Worm (Caenorhabditis elegans) whole organism, early embryonic: Measurements from ENCODE around the gene cul-2.

ENCODE experiments used
- B0310.2 ChIP-seq: sonication (generic microtip); optimal IDR thresholded peaks from 2 replicates; lab custom pipeline; 2016; ENCODE audit warnings: mild to moderate bottlenecking, missing genetic modification characterization, missing compliant biosample characterization
- F13C5.2 ChIP-seq: sonication (generic microtip); optimal IDR thresholded peaks from 2 replicates; lab custom pipeline; 2017; ENCODE audit warnings: mild to moderate bottlenecking, missing genetic modification characterization, inconsistent platforms, missing compliant biosample characterization
- aly-1 ChIP-seq: sonication (generic microtip); optimal IDR thresholded peaks from 2 replicates; lab custom pipeline; 2016; ENCODE audit warnings: missing genetic modification characterization, missing compliant biosample characterization
- ama-1 ChIP-seq: fragments of 150-350 bp; optimal IDR thresholded peaks from 2 replicates; lab custom pipeline; 2014
- ceh-13 ChIP-seq: fragments of 200-800 bp; sonication (Bioruptor generic); optimal IDR thresholded peaks from 2 replicates; lab custom pipeline; 2018; ENCODE audit warnings: mild to moderate bottlenecking, missing genetic modification characterization, missing compliant biosample characterization
- ceh-36 ChIP-seq: sonication (generic microtip); optimal IDR thresholded peaks from 2 replicates; lab custom pipeline; 2016; ENCODE audit warnings: missing genetic modification characterization, inconsistent platforms, missing compliant biosample characterization
- ets-7 ChIP-seq: sonication (generic microtip); optimal IDR thresholded peaks from 2 replicates; lab custom pipeline; 2016; ENCODE audit warnings: missing genotype, missing genetic modification characterization, missing compliant biosample characterization
- flt-1 ChIP-seq: fragments of 200-800 bp; sonication (Bioruptor generic); IDR thresholded peaks from 2 replicates; pipeline ENCODE4 v1.3.6; 2022; ENCODE audit warnings: missing genetic modification characterization, missing compliant biosample characterization
- hmbx-1 ChIP-seq: sonication (generic microtip); optimal IDR thresholded peaks from 2 replicates; lab custom pipeline; 2016; ENCODE audit warnings: mild to moderate bottlenecking, missing genetic modification characterization, missing compliant biosample characterization
- hmg-4 ChIP-seq: fragments of 200-800 bp; sonication (Bioruptor generic); optimal IDR thresholded peaks from 2 replicates; lab custom pipeline; 2018; ENCODE audit warnings: mild to moderate bottlenecking, missing genetic modification characterization, missing compliant biosample characterization
- hnd-1 ChIP-seq: sonication (generic microtip); optimal IDR thresholded peaks from 2 replicates; lab custom pipeline; 2016; ENCODE audit warnings: missing genetic modification characterization, missing compliant biosample characterization
- pes-1 ChIP-seq: fragments of 200-800 bp; sonication (Bioruptor generic); IDR thresholded peaks from 2 replicates; pipeline ENCODE4 v1.3.6; 2022; ENCODE audit warnings: missing genetic modification reagents, missing genetic modification characterization, missing compliant biosample characterization
- scrt-1 ChIP-seq: fragments of 200-800 bp; sonication (Bioruptor generic); IDR thresholded peaks from 2 replicates; pipeline ENCODE4 v1.3.6; 2022; ENCODE audit warnings: missing genetic modification characterization, missing compliant biosample characterization
- sea-1 ChIP-seq: fragments of 200-800 bp; sonication (Bioruptor generic); conservative IDR thresholded peaks from 2 replicates; pipeline ENCODE4 v1.3.6; 2022; ENCODE audit warnings: missing genetic modification characterization, missing compliant biosample characterization
- tbx-11 ChIP-seq: fragments of 200-800 bp; sonication (Bioruptor generic); IDR thresholded peaks from 2 replicates; pipeline ENCODE4 v1.3.6; 2022; ENCODE audit warnings: missing genetic modification characterization, missing compliant biosample characterization
- tbx-37 ChIP-seq: fragments of 200-800 bp; sonication (Bioruptor generic); conservative IDR thresholded peaks from 2 replicates; pipeline ENCODE4 v1.3.6; 2022; ENCODE audit warnings: missing genetic modification reagents, missing genetic modification characterization, missing compliant biosample characterization
- tra-4 ChIP-seq: sonication (generic microtip); optimal IDR thresholded peaks from 2 replicates; lab custom pipeline; 2017; ENCODE audit warnings: missing genetic modification characterization, missing compliant biosample characterization

Gene cul-2

ce11 chrIII:13678761-13679495, 8.1 kb upstream of the cul-2 start, which contains the start of gene sid-2:
Gene sid-2 (plus strand): TSS chrIII:13679445.
- TF ChIP-seq ceh-36 (no peak), tbx-11 (no peak), ets-7 (tag; lab: Kevin White, UChicago) (no peak), hnd-1 (tag; lab: Kevin White, UChicago) (no peak), pes-1 (GFP tag; lab: Robert Waterston, UW) (no peak), ceh-13 (no peak), hmbx-1 (tag; lab: Kevin White, UChicago) (no peak), B0310.2 (tag; lab: Kevin White, UChicago) (no peak)

ce11 chrIII:13682019-13682418, 5.0 kb upstream of the cul-2 start:
- TF ChIP-seq tra-4 (tag; lab: Kevin White, UChicago) (no peak), aly-1 (tag; lab: Kevin White, UChicago) (no peak), ceh-36 (no peak), pes-1 (GFP tag; lab: Robert Waterston, UW) (no peak), tbx-37 (GFP tag; lab: Robert Waterston, UW) (no peak), tbx-11 (no peak), hmg-4 (GFP tag; lab: Kevin White, UChicago) (no peak), ets-7 (tag; lab: Kevin White, UChicago) (no peak)

DNA sequence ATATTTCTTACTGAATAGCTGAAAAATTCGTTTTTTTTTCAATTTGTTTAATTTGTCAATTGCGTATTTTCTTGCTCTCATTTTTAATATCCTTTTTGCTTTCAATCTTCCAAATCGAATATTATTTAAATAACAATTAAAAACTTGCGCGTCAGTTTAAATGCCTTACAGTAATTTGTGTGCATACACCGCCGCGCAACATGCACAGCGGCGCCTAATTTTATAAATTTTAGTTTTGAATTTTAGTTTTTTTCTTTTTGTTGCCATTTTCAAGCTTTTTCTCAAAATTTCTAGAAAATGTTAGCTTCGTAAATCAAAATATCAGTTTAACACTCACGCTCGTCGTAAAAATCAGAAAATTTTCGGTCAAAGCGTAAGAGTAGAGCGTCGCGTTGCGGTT, 3.8 kb upstream of the cul-2 start:
- TF ChIP-seq ama-1 (lab: Kevin White, UChicago) (no peak), flt-1 (GFP tag; lab: Robert Waterston, UW) (no peak), ceh-36 (no peak), ets-7 (tag; lab: Kevin White, UChicago) (no peak), tbx-37 (GFP tag; lab: Robert Waterston, UW) (no peak), tbx-11 (no peak), aly-1 (tag; lab: Kevin White, UChicago) (no peak), B0310.2 (tag; lab: Kevin White, UChicago) (no peak), pes-1 (GFP tag; lab: Robert Waterston, UW) (no peak), hmbx-1 (tag; lab: Kevin White, UChicago) (no peak), tra-4 (tag; lab: Kevin White, UChicago) (no peak), hmg-4 (GFP tag; lab: Kevin White, UChicago) (no peak), sea-1 (GFP tag; lab: Robert Waterston, UW) (no peak), F13C5.2 (tag; lab: Kevin White, UChicago) (no peak), scrt-1 (GFP tag; lab: Robert Waterston, UW) (no peak)

DNA sequence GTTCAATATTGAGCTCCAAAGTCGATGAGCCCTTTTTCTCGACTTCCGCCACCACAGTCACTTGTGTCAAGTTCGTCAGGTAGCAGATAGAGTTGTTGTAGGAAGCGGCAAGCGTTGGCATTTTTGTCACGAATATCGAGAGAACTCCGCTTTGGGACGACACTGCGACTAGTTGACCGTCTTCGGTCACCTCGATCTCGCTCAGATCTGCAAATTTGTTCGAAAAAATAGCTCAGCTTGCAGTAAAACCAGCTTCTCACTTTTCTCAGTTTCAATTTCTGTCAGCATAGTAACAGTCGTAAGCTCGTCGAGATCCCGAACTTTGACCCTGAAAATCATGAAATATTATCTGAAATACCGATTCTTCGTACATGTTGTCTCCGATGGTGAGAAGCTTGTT, 2.8 kb upstream of the cul-2 start:
- no peak for TF ChIP-seq B0310.2 (tag; lab: Kevin White, UChicago)

ce11 chrIII:13686309-13686708, 760 bp upstream of the cul-2 start, which contains the start of gene dyf-2:
Gene dyf-2 (minus strand): TSS chrIII:13686445.
- TF ChIP-seq tbx-11 = no peak
- no peak for TF ChIP-seq pes-1 (GFP tag; lab: Robert Waterston, UW)
- TF ChIP-seq hmbx-1 (tag; lab: Kevin White, UChicago) = no peak
- no peak for TF ChIP-seq tbx-37 (GFP tag; lab: Robert Waterston, UW)
- no peak for TF ChIP-seq flt-1 (GFP tag; lab: Robert Waterston, UW)
- TF ChIP-seq sea-1 (GFP tag; lab: Robert Waterston, UW) = no peak
- no peak for TF ChIP-seq ceh-13
- TF ChIP-seq tra-4 (tag; lab: Kevin White, UChicago) = no peak
- TF ChIP-seq scrt-1 (GFP tag; lab: Robert Waterston, UW) = no peak
- no peak for TF ChIP-seq hnd-1 (tag; lab: Kevin White, UChicago)
- no peak for TF ChIP-seq ceh-36
- no peak for TF ChIP-seq hmg-4 (GFP tag; lab: Kevin White, UChicago)
- no peak for TF ChIP-seq B0310.2 (tag; lab: Kevin White, UChicago)
- TF ChIP-seq ets-7 (tag; lab: Kevin White, UChicago) = no peak
- no peak for TF ChIP-seq F13C5.2 (tag; lab: Kevin White, UChicago)
- no peak for TF ChIP-seq ama-1 (lab: Kevin White, UChicago)
- TF ChIP-seq aly-1 (tag; lab: Kevin White, UChicago) = no peak

DNA sequence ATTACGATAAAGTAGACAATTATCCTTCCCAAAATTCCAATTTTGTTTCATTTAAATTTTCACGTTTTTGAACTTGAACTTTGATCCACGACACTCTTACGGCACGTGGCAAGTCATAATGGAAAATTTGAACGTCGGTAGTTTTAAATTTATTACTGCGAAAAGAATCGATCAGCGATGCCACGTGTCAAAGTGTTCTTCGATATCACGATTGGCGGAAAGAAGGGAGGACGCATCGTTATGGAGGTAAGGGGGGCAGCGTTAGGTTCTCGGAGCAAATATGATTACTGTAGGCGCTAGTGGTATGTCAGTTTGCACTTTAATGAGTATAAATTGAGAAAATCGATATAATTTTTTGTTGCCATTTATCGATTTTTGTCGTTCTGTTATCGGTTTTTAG, 5.5 kb downstream of the cul-2 start, which contains the start of gene cyn-2:
Gene cyn-2, plus strand, starts transcription at position 114 of the 400 bp plus-strand sequence.
- TF ChIP-seq tbx-11 = no peak
- no peak for TF ChIP-seq ama-1 (lab: Kevin White, UChicago)
- TF ChIP-seq flt-1 (GFP tag; lab: Robert Waterston, UW) = no peak
- TF ChIP-seq scrt-1 (GFP tag; lab: Robert Waterston, UW) = no peak
- TF ChIP-seq tbx-37 (GFP tag; lab: Robert Waterston, UW) = no peak
- TF ChIP-seq hmbx-1 (tag; lab: Kevin White, UChicago) = no peak
- no peak for TF ChIP-seq ets-7 (tag; lab: Kevin White, UChicago)

ce11 chrIII:13693187-13693586, 6.1 kb downstream of the cul-2 start:
- TF ChIP-seq hmg-4 (GFP tag; lab: Kevin White, UChicago) (no peak), scrt-1 (GFP tag; lab: Robert Waterston, UW) (no peak), hmbx-1 (tag; lab: Kevin White, UChicago) (no peak), tbx-11 (no peak), ets-7 (tag; lab: Kevin White, UChicago) (no peak), aly-1 (tag; lab: Kevin White, UChicago) (no peak), ama-1 (lab: Kevin White, UChicago) (no peak), hnd-1 (tag; lab: Kevin White, UChicago) (no peak), tbx-37 (GFP tag; lab: Robert Waterston, UW) (no peak), ceh-13 (no peak), flt-1 (GFP tag; lab: Robert Waterston, UW) (no peak), tra-4 (tag; lab: Kevin White, UChicago) (no peak), sea-1 (GFP tag; lab: Robert Waterston, UW) (no peak), ceh-36 (no peak)
